In genomic region chr3L:818438-819138, dm6 we compare ENCODE assay signal across 4 fruit fly cellular contexts.
A peak's percentile ranks its signal among the peaks of the same experiment; 100 is the strongest.
TF ChIP-seq lines count a peak whose summit lies in the region.

No protein-coding gene starts in this region.

- no peak for TF ChIP-seq CTCF in whole organism, embryonic (GFP tag; optimal IDR thresholded peaks at IDR 0.05; lab: Kevin White, UChicago)

TF ChIP-seq in whole organism, embryonic, 481 proteins besides CTCF, POLR2A, EP300 and RAD21 (continues in another document):
- TF ChIP-seq esg (GFP tag; conservative IDR thresholded peaks at IDR 0.05; lab: Robert Waterston, UW) (no peak), Chrac-16 (GFP tag; optimal IDR thresholded peaks at IDR 0.05; lab: Kevin White, UChicago) (no peak), Xbp1 (GFP tag; optimal IDR thresholded peaks at IDR 0.05; lab: Kevin White, UChicago) (peak; percentile 29), CG2199 (GFP tag; IDR thresholded peaks at IDR 0.05; lab: Robert Waterston, UW) (no peak), bowl (GFP tag; IDR thresholded peaks at IDR 0.05; lab: Robert Waterston, UW) (no peak), CG34422 (GFP tag; IDR thresholded peaks at IDR 0.05; lab: Robert Waterston, UW) (0 out of 3 replicates have a peak, but pooled peaks have one; percentile 44), HLH3B (GFP tag; IDR thresholded peaks at IDR 0.05; lab: Robert Waterston, UW) (0 out of 2 replicates have a peak, but pooled peaks have one; percentile 26), sens (GFP tag; lab: Kevin White, UChicago) (peak; percentile 80), Nf-YA (GFP tag; IDR thresholded peaks at IDR 0.05; lab: Robert Waterston, UW) (peak; percentile 41; the same call in 1 of the 2 replicates), CG32532 (GFP tag; IDR thresholded peaks at IDR 0.05; lab: Robert Waterston, UW) (peak; percentile 27; the same call in 1 of the 2 replicates), CG30403 (GFP tag; optimal IDR thresholded peaks at IDR 0.05; lab: Kevin White, UChicago) (peak; percentile 16), gt (GFP tag; IDR thresholded peaks at IDR 0.05; lab: Robert Waterston, UW) (no peak), ap (GFP tag; IDR thresholded peaks at IDR 0.05; lab: Robert Waterston, UW) (no peak), CG14014 (GFP tag; IDR thresholded peaks at IDR 0.05; lab: Robert Waterston, UW) (no peak), Sox100B (GFP tag; optimal IDR thresholded peaks at IDR 0.05; lab: Kevin White, UChicago) (peak; percentile 33), CG17385 (GFP tag; optimal IDR thresholded peaks at IDR 0.05; lab: Kevin White, UChicago) (no peak), CG1603 (tag; optimal IDR thresholded peaks at IDR 0.05; lab: Kevin White, UChicago) (peak; percentile 34), bsh (GFP tag; optimal IDR thresholded peaks at IDR 0.05; lab: Kevin White, UChicago) (peak in 1 of 2 experiments; percentile 26), CG13624 (GFP tag; optimal IDR thresholded peaks at IDR 0.05; lab: Kevin White, UChicago) (no peak), zen (tag; optimal IDR thresholded peaks at IDR 0.05; lab: Kevin White, UChicago) (no peak), sisA (GFP tag; IDR thresholded peaks at IDR 0.05; lab: Robert Waterston, UW) (peak; percentile 12; the same call in 1 of the 2 replicates), stc (GFP tag; IDR thresholded peaks at IDR 0.05; lab: Robert Waterston, UW) (no peak)

TF ChIP-seq in whole organism, prepupa, 60 proteins besides CTCF, POLR2A, EP300 and RAD21 (continues in another document):
- TF ChIP-seq fkh (GFP tag; optimal IDR thresholded peaks at IDR 0.05; lab: Kevin White, UChicago) (peak; percentile 9), Ets21C (GFP tag; optimal IDR thresholded peaks at IDR 0.05; lab: Kevin White, UChicago) (peak; percentile 58), CG32006 (GFP tag; optimal IDR thresholded peaks at IDR 0.05; lab: Kevin White, UChicago) (peak; percentile 50), Smox (GFP tag; optimal IDR thresholded peaks at IDR 0.05; lab: Kevin White, UChicago) (peak; percentile 61), CG8119 (GFP tag; IDR thresholded peaks at IDR 0.05; lab: Robert Waterston, UW) (peak; percentile 55), salr (GFP tag; optimal IDR thresholded peaks at IDR 0.05; lab: Kevin White, UChicago) (peak in 1 of 2 experiments; percentile 11), dac (GFP tag; optimal IDR thresholded peaks at IDR 0.05; lab: Kevin White, UChicago) (no peak), fd85E (GFP tag; optimal IDR thresholded peaks at IDR 0.05; lab: Kevin White, UChicago) (no peak), Gug (GFP tag; IDR thresholded peaks at IDR 0.05; lab: Robert Waterston, UW) (no peak), ss (GFP tag; optimal IDR thresholded peaks at IDR 0.05; lab: Kevin White, UChicago) (peak in 1 of 2 experiments; percentile 42), acj6 (GFP tag; optimal IDR thresholded peaks at IDR 0.05; lab: Kevin White, UChicago) (peak; percentile 61), cyc (GFP tag; optimal IDR thresholded peaks at IDR 0.05; lab: Kevin White, UChicago) (peak; percentile 67), CG8319 (GFP tag; optimal IDR thresholded peaks at IDR 0.05; lab: Kevin White, UChicago) (peak; percentile 59), CG16779 (tag; optimal IDR thresholded peaks at IDR 0.05; lab: Kevin White, UChicago) (no peak), CG3919 (GFP tag; optimal IDR thresholded peaks at IDR 0.05; lab: Kevin White, UChicago) (peak; percentile 70), Hr38 (GFP tag; optimal IDR thresholded peaks at IDR 0.05; lab: Kevin White, UChicago) (no peak), svp (GFP tag; lab: Kevin White, UChicago) (peak; percentile 84), CG11902 (GFP tag; optimal IDR thresholded peaks at IDR 0.05; lab: Kevin White, UChicago) (peak; percentile 48), esn (GFP tag; optimal IDR thresholded peaks at IDR 0.05; lab: Kevin White, UChicago) (peak; percentile 62), CG3032 (tag; optimal IDR thresholded peaks at IDR 0.05; lab: Kevin White, UChicago) (peak; percentile 34), CG10631 (GFP tag; optimal IDR thresholded peaks at IDR 0.05; lab: Kevin White, UChicago) (peak; percentile 41), CG11762 (GFP tag; optimal IDR thresholded peaks at IDR 0.05; lab: Kevin White, UChicago; ENCODE audit: insufficient read depth) (peak; percentile 46), Ets96B (tag; optimal IDR thresholded peaks at IDR 0.05; lab: Kevin White, UChicago) (peak; percentile 46), Sox14 (GFP tag; optimal IDR thresholded peaks at IDR 0.05; lab: Kevin White, UChicago) (peak; percentile 34)

TF ChIP-seq in whole organism, pupa, 21 proteins besides CTCF, POLR2A, EP300 and RAD21:
- TF ChIP-seq gl (tag; optimal IDR thresholded peaks at IDR 0.05; lab: Kevin White, UChicago) (no peak), CG34367 (tag; optimal IDR thresholded peaks at IDR 0.05; lab: Kevin White, UChicago) (peak; percentile 17), CG15710 (tag; optimal IDR thresholded peaks at IDR 0.05; lab: Kevin White, UChicago) (peak; percentile 43), CG8301 (tag; optimal IDR thresholded peaks at IDR 0.05; lab: Kevin White, UChicago) (peak; percentile 14), CG8159 (tag; optimal IDR thresholded peaks at IDR 0.05; lab: Kevin White, UChicago) (peak; percentile 61), Snoo (tag; optimal IDR thresholded peaks at IDR 0.05; lab: Kevin White, UChicago) (peak; percentile 58), D1 (tag; optimal IDR thresholded peaks at IDR 0.05; lab: Kevin White, UChicago) (no peak), Pif1B (GFP tag; optimal IDR thresholded peaks at IDR 0.05; lab: Kevin White, UChicago) (peak; percentile 41), rn (GFP tag; IDR thresholded peaks at IDR 0.05; lab: Robert Waterston, UW) (no peak), CG32121 (GFP tag; IDR thresholded peaks at IDR 0.05; lab: Robert Waterston, UW) (peak; percentile 10), CG12605 (GFP tag; IDR thresholded peaks at IDR 0.05; lab: Robert Waterston, UW) (no peak), CG4496 (GFP tag; IDR thresholded peaks at IDR 0.05; lab: Robert Waterston, UW) (no peak; the same call in 2 of the 3 replicates), fd96Ca (GFP tag; IDR thresholded peaks at IDR 0.05; lab: Robert Waterston, UW) (peak; percentile 39; the same call in 1 of the 3 replicates), CG10348 (GFP tag; IDR thresholded peaks at IDR 0.05; lab: Robert Waterston, UW) (peak; percentile 31; the same call in 1 of the 2 replicates), CG14655 (GFP tag; optimal IDR thresholded peaks at IDR 0.05; lab: Kevin White, UChicago) (peak; percentile 10), CG9948 (tag; optimal IDR thresholded peaks at IDR 0.05; lab: Kevin White, UChicago) (peak; percentile 20), CG17806 (tag; optimal IDR thresholded peaks at IDR 0.05; lab: Kevin White, UChicago) (peak; percentile 24), Ets98B (GFP tag; IDR thresholded peaks at IDR 0.05; lab: Robert Waterston, UW) (peak; percentile 25; the same call in 1 of the 2 replicates), Pif1A (GFP tag; optimal IDR thresholded peaks at IDR 0.05; lab: Kevin White, UChicago) (peak; percentile 61)

TF ChIP-seq in whole organism, wandering third instar larva, 38 proteins besides CTCF, POLR2A, EP300 and RAD21:
- TF ChIP-seq foxo (GFP tag; optimal IDR thresholded peaks at IDR 0.05; lab: Kevin White, UChicago) (peak in 1 of 2 experiments; percentile 62), Sp1 (GFP tag; optimal IDR thresholded peaks at IDR 0.05; lab: Kevin White, UChicago) (peak; percentile 63), pan (optimal IDR thresholded peaks at IDR 0.05; lab: Kevin White, UChicago) (no peak), ey (GFP tag; optimal IDR thresholded peaks at IDR 0.05; lab: Kevin White, UChicago) (peak; percentile 32), dsf (GFP tag; optimal IDR thresholded peaks at IDR 0.05; lab: Kevin White, UChicago; ENCODE audit: borderline replicate concordance) (no peak), CG32264 (GFP tag; optimal IDR thresholded peaks at IDR 0.05; lab: Kevin White, UChicago) (no peak), sage (GFP tag; optimal IDR thresholded peaks at IDR 0.05; lab: Kevin White, UChicago) (no peak), sv (GFP tag; optimal IDR thresholded peaks at IDR 0.05; lab: Kevin White, UChicago) (no peak), fru (GFP tag; optimal IDR thresholded peaks at IDR 0.05; lab: Kevin White, UChicago) (peak; percentile 45), br (GFP tag; optimal IDR thresholded peaks at IDR 0.05; lab: Kevin White, UChicago) (no peak), tai (GFP tag; optimal IDR thresholded peaks at IDR 0.05; lab: Kevin White, UChicago) (no peak), lola (GFP tag; optimal IDR thresholded peaks at IDR 0.05; lab: Kevin White, UChicago) (no peak), Dif (GFP tag; optimal IDR thresholded peaks at IDR 0.05; lab: Kevin White, UChicago; ENCODE audit: partially characterized antibody) (no peak), Hnf4 (GFP tag; optimal IDR thresholded peaks at IDR 0.05; lab: Kevin White, UChicago) (no peak), OdsH (GFP tag; optimal IDR thresholded peaks at IDR 0.05; lab: Kevin White, UChicago) (peak; percentile 28), Mio (GFP tag; optimal IDR thresholded peaks at IDR 0.05; lab: Kevin White, UChicago) (no peak), brk (GFP tag; optimal IDR thresholded peaks at IDR 0.05; lab: Kevin White, UChicago) (no peak), HLH106 (tag; optimal IDR thresholded peaks at IDR 0.05; lab: Kevin White, UChicago) (peak; percentile 61), dmrt93B (GFP tag; optimal IDR thresholded peaks at IDR 0.05; lab: Kevin White, UChicago) (peak; percentile 33), dl (GFP tag; optimal IDR thresholded peaks at IDR 0.05; lab: Kevin White, UChicago; ENCODE audit: insufficient read depth in 1 of 2, partially characterized antibody in 2 of 2) (no peak), h (GFP tag; optimal IDR thresholded peaks at IDR 0.05; lab: Kevin White, UChicago) (peak; percentile 56), CG9705 (GFP tag; optimal IDR thresholded peaks at IDR 0.05; lab: Kevin White, UChicago) (peak; percentile 24), Abd-B (GFP tag; optimal IDR thresholded peaks at IDR 0.05; lab: Kevin White, UChicago) (no peak), Rel (GFP tag; optimal IDR thresholded peaks at IDR 0.05; lab: Kevin White, UChicago) (no peak), Rel (tag; optimal IDR thresholded peaks at IDR 0.05; lab: Kevin White, UChicago) (no peak)
TF ChIP-seq in whole organism, wandering third instar larva: peak in this region for 9.

Comparison
In these comparisons a context has a peak if more than half of its experiments do, and no peak if none do; other contexts are left out.
1. Of the 7 proteins assayed by ChIP-seq in both whole organism, embryonic and whole organism, prepupa: peak only in whole organism, embryonic: Blimp-1 and Gug; only in whole organism, prepupa: Hr39; in both: Sox102F; in neither: 3.